Worm (Caenorhabditis elegans): ENCODE data around the gene sgca-1.
A peak's percentile ranks its signal among the peaks of the same experiment; 100 is the strongest.

sgca-1 gene

DNA sequence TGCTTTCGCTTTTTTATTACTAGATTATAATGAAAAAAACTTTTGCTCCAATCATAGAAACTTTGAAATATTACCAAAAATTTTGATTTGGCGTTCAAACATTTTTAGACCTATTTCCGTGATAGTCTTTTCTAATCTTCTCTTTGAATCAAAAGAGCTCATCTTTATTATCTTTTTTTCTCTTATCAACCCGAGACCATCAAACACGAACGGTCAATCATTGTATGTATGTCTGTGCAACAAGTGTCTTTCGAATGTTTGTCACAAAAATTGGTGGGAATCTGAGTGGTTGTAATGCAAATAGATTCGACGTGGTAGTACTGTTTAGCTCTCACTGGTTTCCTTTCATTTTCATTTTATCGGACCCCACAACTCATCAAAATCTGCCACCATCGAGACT is 10.4 kb upstream of the sgca-1 start, which contains the start of gene M03A8.3:
TSS of gene M03A8.3 (plus strand) at position 278 of the 400 bp plus-strand sequence.
- TF ChIP-seq elt-2 (tag; optimal IDR thresholded peaks at IDR 0.05) (peak; percentile 64), hlh-6 (tag; optimal IDR thresholded peaks at IDR 0.05) (no peak)

DNA sequence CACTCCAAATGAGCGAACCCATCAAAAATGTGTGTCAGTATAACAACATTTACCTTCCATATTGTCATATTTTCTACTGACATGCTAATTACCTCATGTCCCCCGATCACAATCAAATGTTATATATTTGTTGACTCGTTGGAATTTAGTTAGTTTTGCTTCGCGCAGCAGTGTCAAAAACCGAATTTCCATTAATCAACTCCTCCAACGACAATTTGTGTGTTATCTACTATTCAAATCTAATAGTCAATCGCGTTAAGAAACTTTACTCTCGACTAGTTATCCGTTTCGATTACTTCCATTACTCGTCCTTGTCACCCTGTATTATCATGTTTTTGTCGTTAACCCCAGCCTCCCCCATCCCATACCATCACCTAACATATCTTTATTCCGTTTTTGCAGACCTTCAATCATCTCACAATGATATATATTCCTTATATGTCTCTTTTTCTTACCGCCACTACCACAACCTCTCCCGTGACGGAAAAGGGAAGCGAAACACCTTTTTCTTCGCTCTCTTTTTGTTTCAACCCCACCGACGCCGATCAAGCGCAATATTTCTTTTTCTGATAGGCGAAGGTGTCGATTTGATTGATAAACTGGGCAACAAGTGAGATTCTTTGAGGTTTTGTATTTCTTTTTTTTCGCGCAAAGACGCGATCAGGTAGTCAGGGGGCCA is 6.6 kb upstream of the sgca-1 start:
- TF ChIP-seq madf-2 (tag; optimal IDR thresholded peaks at IDR 0.05), result no peak
- TF ChIP-seq hlh-15 (tag; optimal IDR thresholded peaks at IDR 0.05), result no peak
- TF ChIP-seq ets-4 (tag; optimal IDR thresholded peaks at IDR 0.05), result no peak
- no peak for TF ChIP-seq gmeb-2 (tag; optimal IDR thresholded peaks at IDR 0.05)
- TF ChIP-seq ceh-34 (tag; optimal IDR thresholded peaks at IDR 0.05), result no peak
- TF ChIP-seq sox-2 (GFP tag; IDR thresholded peaks at IDR 0.05), result no peak
- no peak for TF ChIP-seq pax-1 (tag; optimal IDR thresholded peaks at IDR 0.05)
- TF ChIP-seq pat-9 (tag; optimal IDR thresholded peaks at IDR 0.05), result no peak
- no peak for TF ChIP-seq ahr-1 (tag; optimal IDR thresholded peaks at IDR 0.05)

DNA sequence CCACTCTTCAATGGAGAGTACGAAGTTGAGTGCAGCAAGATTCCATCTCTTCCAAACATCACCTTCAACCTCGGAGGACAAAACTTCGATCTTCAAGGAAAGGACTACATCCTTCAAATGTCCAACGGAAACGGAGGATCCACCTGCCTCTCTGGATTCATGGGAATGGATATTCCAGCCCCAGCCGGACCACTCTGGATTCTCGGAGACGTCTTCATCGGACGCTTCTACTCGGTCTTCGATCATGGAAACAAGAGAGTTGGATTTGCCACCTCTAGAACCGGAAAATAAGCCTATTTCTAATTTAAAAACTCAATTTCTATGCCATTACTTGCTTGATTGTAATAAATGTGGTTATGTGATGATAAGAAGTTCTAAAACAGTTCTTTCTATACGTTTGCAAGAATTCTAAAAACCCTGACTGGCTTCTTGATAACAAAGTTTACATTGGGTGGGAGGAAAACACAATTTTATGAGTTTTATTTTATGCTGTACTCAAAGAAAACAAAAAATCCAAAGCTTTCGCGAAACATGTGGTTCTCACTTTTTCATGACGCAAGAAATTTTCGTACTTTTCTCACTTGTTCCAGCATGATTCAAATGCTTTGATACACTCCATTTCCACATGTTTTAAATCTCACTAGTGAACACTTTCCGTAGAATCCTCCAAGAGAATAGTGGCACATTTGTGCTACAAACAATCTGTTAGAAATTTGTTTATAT is 3.1 kb upstream of the sgca-1 start:
- no peak for TF ChIP-seq rnt-1 (tag; optimal IDR thresholded peaks at IDR 0.05)
- no peak for TF ChIP-seq tbx-2 (tag; optimal IDR thresholded peaks at IDR 0.05)
- no peak for TF ChIP-seq ceh-6 (GFP tag; optimal IDR thresholded peaks at IDR 0.05)
- TF ChIP-seq fax-1 (tag; optimal IDR thresholded peaks at IDR 0.05), result no peak
- TF ChIP-seq pag-3 (tag; optimal IDR thresholded peaks at IDR 0.05; ENCODE audit: borderline replicate concordance), result no peak
- TF ChIP-seq pax-1 (tag; optimal IDR thresholded peaks at IDR 0.05), result no peak
- no peak for TF ChIP-seq ceh-18 (tag; optimal IDR thresholded peaks at IDR 0.05)
- no peak for TF ChIP-seq gmeb-2 (tag; optimal IDR thresholded peaks at IDR 0.05)
- TF ChIP-seq elt-2 (tag; optimal IDR thresholded peaks at IDR 0.05), result no peak
- TF ChIP-seq zip-5 (tag; optimal IDR thresholded peaks at IDR 0.05), result no peak
- no peak for TF ChIP-seq tbx-7 (tag; optimal IDR thresholded peaks at IDR 0.05)
- TF ChIP-seq ceh-9 (tag; optimal IDR thresholded peaks at IDR 0.05), result no peak
- no peak for TF ChIP-seq fkh-10 (GFP tag; optimal IDR thresholded peaks at IDR 0.05)
- no peak for TF ChIP-seq che-1 (tag; optimal IDR thresholded peaks at IDR 0.05)
- no peak for TF ChIP-seq ceh-34 (tag; optimal IDR thresholded peaks at IDR 0.05)
- no peak for TF ChIP-seq F13H6.1 (tag; optimal IDR thresholded peaks at IDR 0.05)
- TF ChIP-seq pha-4 (tag; optimal IDR thresholded peaks at IDR 0.05), result no peak

DNA sequence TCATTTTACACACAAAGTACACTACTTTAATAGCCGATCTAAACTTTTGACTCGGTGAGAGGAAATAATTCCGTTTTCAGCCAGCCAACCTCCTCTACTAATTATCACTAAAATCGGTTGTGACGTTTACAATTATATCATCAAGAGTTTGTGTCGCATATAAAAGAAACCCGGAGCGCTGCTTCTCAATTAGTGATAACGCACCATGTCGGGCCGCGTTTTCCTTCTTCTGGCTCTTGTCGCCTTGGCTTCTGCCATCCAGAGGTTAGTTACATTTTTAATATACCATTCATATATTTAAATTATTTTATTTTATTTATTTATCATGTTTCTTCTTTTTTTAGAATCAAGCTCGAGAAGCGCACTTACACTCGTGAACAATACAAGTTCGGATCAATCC is 1.6 kb upstream of the sgca-1 start, which contains the start of gene asp-3:
TSS of gene asp-3 (plus strand) at position 79 of the 400 bp plus-strand sequence.
- TF ChIP-seq elt-2 (tag; optimal IDR thresholded peaks at IDR 0.05) (peak; percentile 34), npax-4 (tag; optimal IDR thresholded peaks at IDR 0.05) (no peak)

DNA sequence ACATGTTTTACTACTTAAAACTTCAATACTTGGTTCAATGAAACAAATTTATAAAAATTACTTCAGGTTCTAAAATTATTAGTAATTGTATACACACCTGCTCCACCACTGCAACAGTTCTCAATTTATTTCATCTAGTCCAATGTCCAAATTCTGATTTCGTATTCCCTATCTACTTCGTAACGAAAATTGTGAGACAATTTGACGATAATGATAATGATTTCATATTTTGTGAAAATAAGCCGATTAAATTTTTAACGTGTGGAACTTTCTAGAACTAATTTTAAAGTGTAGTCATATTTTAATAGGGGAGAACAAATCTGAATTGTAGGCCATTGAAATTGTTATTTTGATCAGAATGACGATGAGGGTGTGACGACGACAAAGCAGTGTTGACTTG is 1.1 kb upstream of the sgca-1 start:
- no peak for TF ChIP-seq K09A11.1 (tag; optimal IDR thresholded peaks at IDR 0.05; ENCODE audit: insufficient read depth)
- TF ChIP-seq unc-42 (tag; optimal IDR thresholded peaks at IDR 0.05), result no peak
- TF ChIP-seq mec-3 (tag; optimal IDR thresholded peaks at IDR 0.05; ENCODE audit: borderline replicate concordance), result no peak
- no peak for TF ChIP-seq ceh-22 (tag; optimal IDR thresholded peaks at IDR 0.05)
- no peak for TF ChIP-seq ceh-9 (tag; optimal IDR thresholded peaks at IDR 0.05)
- TF ChIP-seq dve-1 (tag; optimal IDR thresholded peaks at IDR 0.05), result no peak

DNA sequence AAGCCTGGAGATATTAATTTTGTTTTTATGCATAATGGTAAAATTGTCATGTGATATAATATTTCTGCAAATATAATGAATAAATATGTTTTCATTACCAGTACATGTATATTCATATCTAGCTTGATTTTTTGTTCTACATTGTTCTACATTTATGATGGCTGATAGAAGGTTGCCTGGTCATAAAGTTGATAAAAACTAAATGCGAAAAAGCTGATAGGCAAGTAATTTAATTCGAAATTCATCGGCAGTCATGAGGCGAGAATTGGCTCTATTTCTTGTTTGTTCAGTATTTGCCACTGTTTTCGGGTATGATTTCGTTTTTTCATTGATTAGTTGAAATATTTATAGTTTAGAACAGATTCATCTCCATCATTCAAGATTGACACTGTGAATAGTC is 5.2 kb downstream of the sgca-1 start, which contains the start of gene bgal-2:
TSS of gene bgal-2 (plus strand) at position 231 of the 400 bp plus-strand sequence.
- TF ChIP-seq odd-2 (tag; optimal IDR thresholded peaks at IDR 0.05) (no peak), ceh-19 (GFP tag; optimal IDR thresholded peaks at IDR 0.05) (no peak), ama-1 (optimal IDR thresholded peaks at IDR 0.05) (no peak), nhr-232 (tag; optimal IDR thresholded peaks at IDR 0.05) (no peak), gmeb-2 (tag; optimal IDR thresholded peaks at IDR 0.05) (no peak), K09A11.1 (tag; optimal IDR thresholded peaks at IDR 0.05; ENCODE audit: insufficient read depth) (no peak)

All from whole organism, late embryonic.